Fruit fly (Drosophila melanogaster): ENCODE measurements around the gene Edem2.

Gene Edem2

DNA sequence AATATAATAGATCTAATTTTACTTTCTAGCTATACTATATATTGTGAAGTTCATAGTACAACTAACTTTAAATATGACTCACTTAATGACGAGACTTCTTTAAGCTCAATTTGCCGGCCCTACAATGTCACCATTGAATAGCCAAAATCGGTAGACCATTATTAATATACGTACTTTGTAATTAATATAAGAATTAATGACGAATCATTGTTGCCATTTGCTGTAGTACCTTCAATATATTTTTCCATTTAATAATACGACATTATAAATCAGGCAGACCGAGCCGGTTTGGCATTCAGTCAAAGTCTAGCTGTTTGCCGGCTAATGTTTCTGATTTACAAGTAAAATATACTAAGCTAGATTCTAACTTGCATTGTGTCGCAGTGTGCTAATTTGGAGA is 47.7 kb downstream of the Edem2 start, which contains the start of gene Jhbp13:
TSS of gene Jhbp13 (plus strand) at position 301 of the 400 bp plus-strand sequence.
- no peak for TF ChIP-seq Sp1 (GFP tag; optimal IDR thresholded peaks at IDR 0.05)
- no peak for TF ChIP-seq Mio (GFP tag; optimal IDR thresholded peaks at IDR 0.05)
- TF ChIP-seq CG9705 (GFP tag; optimal IDR thresholded peaks at IDR 0.05), result no peak

DNA sequence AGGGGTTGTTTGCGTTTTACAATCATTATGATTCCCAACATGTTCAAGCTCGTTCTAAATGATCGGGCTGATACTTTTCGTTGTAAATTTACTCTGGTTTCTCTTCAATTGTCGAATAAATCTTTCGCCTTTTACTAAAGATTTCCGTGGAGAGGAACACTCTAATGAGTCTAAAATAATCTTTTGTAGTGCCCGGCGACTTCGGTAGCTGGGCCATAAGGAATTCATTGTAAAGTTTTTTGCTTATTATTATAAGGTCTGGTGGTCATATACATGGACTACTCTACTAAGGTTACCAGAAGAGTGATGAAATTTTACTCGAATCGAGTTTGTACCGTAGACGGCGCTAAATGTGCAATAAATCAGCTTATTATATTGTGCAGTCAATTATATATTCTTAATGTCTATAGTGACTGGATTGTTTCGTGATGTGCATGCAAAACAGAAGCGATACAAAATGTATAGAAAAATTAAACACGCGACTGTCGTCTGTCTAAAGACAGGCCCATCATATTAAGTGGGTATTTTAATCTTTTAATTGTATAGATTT is 52.8 kb downstream of the Edem2 start:
- TF ChIP-seq br (GFP tag; optimal IDR thresholded peaks at IDR 0.05), result no peak
- no peak for TF ChIP-seq psq (GFP tag; optimal IDR thresholded peaks at IDR 0.05)
- no peak for TF ChIP-seq rgr (GFP tag; optimal IDR thresholded peaks at IDR 0.05)
- TF ChIP-seq pan (optimal IDR thresholded peaks at IDR 0.05), result no peak
- no peak for TF ChIP-seq Dif (GFP tag; optimal IDR thresholded peaks at IDR 0.05; ENCODE audit: partially characterized antibody)
- TF ChIP-seq dsf (GFP tag; optimal IDR thresholded peaks at IDR 0.05; ENCODE audit: borderline replicate concordance), result no peak
- no peak for TF ChIP-seq CG32264 (GFP tag; optimal IDR thresholded peaks at IDR 0.05)

DNA sequence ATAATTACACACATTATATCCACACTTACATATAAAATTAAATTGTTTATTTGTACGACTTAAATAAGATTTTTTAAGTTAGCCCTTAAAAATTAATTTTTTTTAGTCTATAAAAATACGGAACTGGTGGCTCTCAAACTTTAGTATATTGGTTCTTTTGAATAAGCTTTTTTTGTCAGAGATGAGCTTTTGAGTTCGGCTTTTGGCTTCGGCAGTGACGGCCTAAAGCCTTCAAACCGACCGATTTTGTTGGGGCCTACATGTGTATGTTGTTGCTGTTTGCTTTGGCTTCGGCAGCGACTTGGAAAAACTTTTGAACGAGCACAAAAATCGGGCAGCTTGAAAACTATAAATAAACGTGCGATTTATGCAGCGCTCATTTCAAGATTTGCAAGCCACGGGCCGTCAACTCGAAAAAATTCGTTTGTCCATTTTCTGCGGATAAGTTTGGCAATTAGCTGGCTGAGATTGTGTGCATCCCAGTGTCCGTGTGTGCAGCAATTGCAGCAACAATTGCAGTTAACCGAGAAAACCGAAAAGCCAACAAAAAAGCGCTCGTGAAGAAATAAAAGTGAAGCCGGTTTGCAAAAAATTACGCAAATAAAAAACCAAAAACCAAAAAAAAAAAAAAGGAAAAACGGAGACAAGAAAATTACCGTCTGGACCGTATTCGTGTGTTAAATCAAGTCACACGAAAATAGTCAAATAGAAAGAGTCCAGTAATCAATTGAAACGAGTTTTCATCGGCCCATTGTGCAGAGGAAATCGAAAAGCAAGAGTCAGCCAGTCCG is 54.0 kb downstream of the Edem2 start, which contains the start of gene CG16820:
TSS of gene CG16820 (plus strand) at position 378 of the 791 bp plus-strand sequence.
- TF ChIP-seq rgr (GFP tag; optimal IDR thresholded peaks at IDR 0.05) (no peak), h (GFP tag; optimal IDR thresholded peaks at IDR 0.05) (no peak), HLH106 (tag; optimal IDR thresholded peaks at IDR 0.05) (no peak), dmrt93B (GFP tag; optimal IDR thresholded peaks at IDR 0.05) (no peak), CrebA (GFP tag; optimal IDR thresholded peaks at IDR 0.05; ENCODE audit: borderline replicate concordance) (no peak), woc (GFP tag; optimal IDR thresholded peaks at IDR 0.05) (no peak), CG32264 (GFP tag; optimal IDR thresholded peaks at IDR 0.05) (no peak), foxo (GFP tag; optimal IDR thresholded peaks at IDR 0.05) (no peak), sv (GFP tag; optimal IDR thresholded peaks at IDR 0.05) (no peak), Abd-B (GFP tag; optimal IDR thresholded peaks at IDR 0.05) (no peak), Vsx2 (GFP tag; optimal IDR thresholded peaks at IDR 0.05; ENCODE audit: partially characterized antibody) (no peak), Jra (GFP tag; optimal IDR thresholded peaks at IDR 0.05) (no peak), pan (optimal IDR thresholded peaks at IDR 0.05) (no peak)

All from whole organism, wandering third instar larva.